Worm (Caenorhabditis elegans) whole organism, early embryonic: ENCODE results near the gene F40H3.3.

ENCODE experiments used
- B0310.2 ChIP-seq: sonication (generic microtip); optimal IDR thresholded peaks from 2 replicates; lab custom pipeline; 2016; ENCODE audit warnings: mild to moderate bottlenecking, missing genetic modification characterization, missing compliant biosample characterization
- F13C5.2 ChIP-seq: sonication (generic microtip); optimal IDR thresholded peaks from 2 replicates; lab custom pipeline; 2017; ENCODE audit warnings: mild to moderate bottlenecking, missing genetic modification characterization, inconsistent platforms, missing compliant biosample characterization
- aly-1 ChIP-seq: sonication (generic microtip); optimal IDR thresholded peaks from 2 replicates; lab custom pipeline; 2016; ENCODE audit warnings: missing genetic modification characterization, missing compliant biosample characterization
- ama-1 ChIP-seq: fragments of 150-350 bp; optimal IDR thresholded peaks from 2 replicates; lab custom pipeline; 2014
- ceh-13 ChIP-seq: fragments of 200-800 bp; sonication (Bioruptor generic); optimal IDR thresholded peaks from 2 replicates; lab custom pipeline; 2018; ENCODE audit warnings: mild to moderate bottlenecking, missing genetic modification characterization, missing compliant biosample characterization
- ceh-36 ChIP-seq: sonication (generic microtip); optimal IDR thresholded peaks from 2 replicates; lab custom pipeline; 2016; ENCODE audit warnings: missing genetic modification characterization, inconsistent platforms, missing compliant biosample characterization
- ets-7 ChIP-seq: sonication (generic microtip); optimal IDR thresholded peaks from 2 replicates; lab custom pipeline; 2016; ENCODE audit warnings: missing genotype, missing genetic modification characterization, missing compliant biosample characterization
- flt-1 ChIP-seq: fragments of 200-800 bp; sonication (Bioruptor generic); IDR thresholded peaks from 2 replicates; pipeline ENCODE4 v1.3.6; 2022; ENCODE audit warnings: missing genetic modification characterization, missing compliant biosample characterization
- hmbx-1 ChIP-seq: sonication (generic microtip); optimal IDR thresholded peaks from 2 replicates; lab custom pipeline; 2016; ENCODE audit warnings: mild to moderate bottlenecking, missing genetic modification characterization, missing compliant biosample characterization
- hmg-4 ChIP-seq: fragments of 200-800 bp; sonication (Bioruptor generic); optimal IDR thresholded peaks from 2 replicates; lab custom pipeline; 2018; ENCODE audit warnings: mild to moderate bottlenecking, missing genetic modification characterization, missing compliant biosample characterization
- hnd-1 ChIP-seq: sonication (generic microtip); optimal IDR thresholded peaks from 2 replicates; lab custom pipeline; 2016; ENCODE audit warnings: missing genetic modification characterization, missing compliant biosample characterization
- pes-1 ChIP-seq: fragments of 200-800 bp; sonication (Bioruptor generic); IDR thresholded peaks from 2 replicates; pipeline ENCODE4 v1.3.6; 2022; ENCODE audit warnings: missing genetic modification reagents, missing genetic modification characterization, missing compliant biosample characterization
- scrt-1 ChIP-seq: fragments of 200-800 bp; sonication (Bioruptor generic); IDR thresholded peaks from 2 replicates; pipeline ENCODE4 v1.3.6; 2022; ENCODE audit warnings: missing genetic modification characterization, missing compliant biosample characterization
- sea-1 ChIP-seq: fragments of 200-800 bp; sonication (Bioruptor generic); conservative IDR thresholded peaks from 2 replicates; pipeline ENCODE4 v1.3.6; 2022; ENCODE audit warnings: missing genetic modification characterization, missing compliant biosample characterization
- tbx-11 ChIP-seq: fragments of 200-800 bp; sonication (Bioruptor generic); IDR thresholded peaks from 2 replicates; pipeline ENCODE4 v1.3.6; 2022; ENCODE audit warnings: missing genetic modification characterization, missing compliant biosample characterization
- tbx-37 ChIP-seq: fragments of 200-800 bp; sonication (Bioruptor generic); conservative IDR thresholded peaks from 2 replicates; pipeline ENCODE4 v1.3.6; 2022; ENCODE audit warnings: missing genetic modification reagents, missing genetic modification characterization, missing compliant biosample characterization
- tra-4 ChIP-seq: sonication (generic microtip); optimal IDR thresholded peaks from 2 replicates; lab custom pipeline; 2017; ENCODE audit warnings: missing genetic modification characterization, missing compliant biosample characterization

The F40H3.3 gene

ce11 chrII:6177975-6178742 is 6.9 kb downstream of the F40H3.3 start:
- TF ChIP-seq ceh-13 (GFP tag; lab: Kevin White, UChicago): no peak
- TF ChIP-seq tbx-37: no peak
- no peak for TF ChIP-seq F13C5.2 (tag; lab: Kevin White, UChicago)
- TF ChIP-seq flt-1 (GFP tag; lab: Robert Waterston, UW): no peak
- TF ChIP-seq tbx-11 (GFP tag; lab: Robert Waterston, UW): no peak
- TF ChIP-seq tra-4 (tag; lab: Kevin White, UChicago): no peak
- no peak for TF ChIP-seq ama-1
- no peak for TF ChIP-seq ets-7 (tag; lab: Kevin White, UChicago)

ce11 chrII:6178743-6179129 is 7.4 kb downstream of the F40H3.3 start:
- TF ChIP-seq tra-4 (tag; lab: Kevin White, UChicago) (no peak), hnd-1 (tag; lab: Kevin White, UChicago) (no peak)

ce11 chrII:6179531-6179930 is 8.2 kb downstream of the F40H3.3 start, which contains the start of gene F40H3.1:
F40H3.1 (plus strand) TSS chrII:6179831.
- TF ChIP-seq ama-1 (no peak), hmbx-1 (tag; lab: Kevin White, UChicago) (no peak), pes-1 (GFP tag; lab: Robert Waterston, UW) (no peak), tbx-11 (GFP tag; lab: Robert Waterston, UW) (no peak), ceh-13 (GFP tag; lab: Kevin White, UChicago) (no peak), hmg-4 (GFP tag; lab: Kevin White, UChicago) (no peak), hnd-1 (tag; lab: Kevin White, UChicago) (no peak), tbx-37 (no peak), ets-7 (tag; lab: Kevin White, UChicago) (no peak), B0310.2 (tag; lab: Kevin White, UChicago) (no peak), F13C5.2 (tag; lab: Kevin White, UChicago) (no peak), tra-4 (tag; lab: Kevin White, UChicago) (no peak), aly-1 (tag; lab: Kevin White, UChicago) (no peak), ceh-36 (tag; lab: Kevin White, UChicago) (no peak)

- TF ChIP-seq hnd-1 (tag; lab: Kevin White, UChicago): no peak
- TF ChIP-seq ceh-36 (tag; lab: Kevin White, UChicago): no peak
- no peak for TF ChIP-seq tra-4 (tag; lab: Kevin White, UChicago)
- TF ChIP-seq flt-1 (GFP tag; lab: Robert Waterston, UW): no peak
- TF ChIP-seq sea-1 (GFP tag; lab: Robert Waterston, UW): no peak
- TF ChIP-seq B0310.2 (tag; lab: Kevin White, UChicago): no peak
- no peak for TF ChIP-seq F13C5.2 (tag; lab: Kevin White, UChicago)
- TF ChIP-seq tbx-37: no peak
- no peak for TF ChIP-seq scrt-1 (GFP tag; lab: Robert Waterston, UW)
- no peak for TF ChIP-seq ceh-13 (GFP tag; lab: Kevin White, UChicago)
- no peak for TF ChIP-seq tbx-11 (GFP tag; lab: Robert Waterston, UW)
- no peak for TF ChIP-seq hmbx-1 (tag; lab: Kevin White, UChicago)
- TF ChIP-seq ets-7 (tag; lab: Kevin White, UChicago): no peak
Measured at ce11 chrII:6180552-6180951, 9.2 kb downstream of the F40H3.3 start.

DNA sequence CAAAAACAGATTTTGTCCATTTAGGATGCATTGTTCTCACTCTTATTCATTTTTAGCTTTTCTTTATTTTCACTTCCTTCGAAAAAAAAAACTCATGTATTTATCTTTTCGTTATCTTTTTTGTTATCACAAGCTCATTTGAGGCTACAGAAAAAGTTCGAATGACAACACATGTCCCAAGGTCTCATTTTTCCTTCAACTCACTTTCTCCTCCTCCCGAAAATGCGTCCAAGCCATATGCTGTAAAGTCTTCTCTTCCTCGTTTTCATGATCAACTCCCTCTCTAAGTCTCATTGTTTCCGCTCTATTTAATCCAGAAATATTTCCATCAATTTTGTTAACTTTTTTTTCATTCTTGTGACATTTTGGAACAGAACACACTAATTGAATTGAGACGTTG is 10.0 kb downstream of the F40H3.3 start:
- TF ChIP-seq tra-4 (tag; lab: Kevin White, UChicago): no peak
- no peak for TF ChIP-seq ceh-36 (tag; lab: Kevin White, UChicago)
- TF ChIP-seq sea-1 (GFP tag; lab: Robert Waterston, UW): no peak
- TF ChIP-seq B0310.2 (tag; lab: Kevin White, UChicago): no peak
- TF ChIP-seq scrt-1 (GFP tag; lab: Robert Waterston, UW): no peak
- TF ChIP-seq ceh-13 (GFP tag; lab: Kevin White, UChicago): no peak
- TF ChIP-seq tbx-37: no peak
- TF ChIP-seq pes-1 (GFP tag; lab: Robert Waterston, UW): no peak
- TF ChIP-seq hnd-1 (tag; lab: Kevin White, UChicago): no peak
- no peak for TF ChIP-seq tbx-11 (GFP tag; lab: Robert Waterston, UW)

DNA sequence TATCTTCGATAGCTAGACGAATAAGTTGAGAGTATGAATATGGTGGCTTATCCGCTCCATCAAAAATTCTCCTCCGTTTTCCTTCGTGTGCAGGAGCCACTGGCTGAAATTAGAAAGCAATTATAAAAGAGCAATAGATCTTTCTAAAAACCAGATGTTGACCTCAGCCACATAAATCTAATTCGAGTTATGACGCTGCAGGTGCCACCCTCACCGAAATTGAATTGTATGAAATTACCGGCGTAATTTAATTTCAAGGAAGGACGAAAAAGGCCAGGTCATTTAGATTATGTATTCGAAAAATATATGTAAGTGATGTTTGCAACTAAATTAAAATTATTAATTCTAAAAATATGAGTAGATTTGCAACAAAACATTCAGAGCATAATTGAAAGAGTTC is 19.5 kb downstream of the F40H3.3 start:
- no peak for TF ChIP-seq hmg-4 (GFP tag; lab: Kevin White, UChicago)
- TF ChIP-seq tbx-11 (GFP tag; lab: Robert Waterston, UW): no peak
- TF ChIP-seq F13C5.2 (tag; lab: Kevin White, UChicago): no peak
- no peak for TF ChIP-seq hnd-1 (tag; lab: Kevin White, UChicago)
- TF ChIP-seq scrt-1 (GFP tag; lab: Robert Waterston, UW): no peak
- no peak for TF ChIP-seq ceh-36 (tag; lab: Kevin White, UChicago)
- TF ChIP-seq sea-1 (GFP tag; lab: Robert Waterston, UW): no peak
- TF ChIP-seq B0310.2 (tag; lab: Kevin White, UChicago): no peak
- no peak for TF ChIP-seq ets-7 (tag; lab: Kevin White, UChicago)
- TF ChIP-seq tra-4 (tag; lab: Kevin White, UChicago): no peak
- TF ChIP-seq pes-1 (GFP tag; lab: Robert Waterston, UW): no peak
- no peak for TF ChIP-seq hmbx-1 (tag; lab: Kevin White, UChicago)

- TF ChIP-seq hmg-4 (GFP tag; lab: Kevin White, UChicago): no peak
- TF ChIP-seq aly-1 (tag; lab: Kevin White, UChicago): no peak
- no peak for TF ChIP-seq F13C5.2 (tag; lab: Kevin White, UChicago)
- TF ChIP-seq tbx-11 (GFP tag; lab: Robert Waterston, UW): no peak
- TF ChIP-seq scrt-1 (GFP tag; lab: Robert Waterston, UW): no peak
- no peak for TF ChIP-seq ets-7 (tag; lab: Kevin White, UChicago)
- TF ChIP-seq flt-1 (GFP tag; lab: Robert Waterston, UW): no peak
- no peak for TF ChIP-seq B0310.2 (tag; lab: Kevin White, UChicago)
- TF ChIP-seq ceh-36 (tag; lab: Kevin White, UChicago): no peak
- TF ChIP-seq hnd-1 (tag; lab: Kevin White, UChicago): no peak
- TF ChIP-seq ceh-13 (GFP tag; lab: Kevin White, UChicago): no peak
- TF ChIP-seq pes-1 (GFP tag; lab: Robert Waterston, UW): no peak
- TF ChIP-seq tbx-37: no peak
- TF ChIP-seq sea-1 (GFP tag; lab: Robert Waterston, UW): no peak
Measured at ce11 chrII:6191293-6191692, 20.0 kb downstream of the F40H3.3 start, which contains the start of gene fkh-8. fkh-8 (minus strand) TSS chrII:6191393.
